Fruit fly (Drosophila melanogaster) whole organism, embryonic: ENCODE measurements around the gene CG13403.

ENCODE experiments used
- Antp ChIP-seq: fragments of 200-800 bp; sonication (Bioruptor generic); optimal IDR thresholded peaks from 3 replicates; lab custom pipeline; 2016; ENCODE audit warnings: missing biosample characterization, missing genetic modification characterization
- Asciz ChIP-seq: fragments of 200-800 bp; sonication (Bioruptor generic); optimal IDR thresholded peaks from 2 replicates; lab custom pipeline; 2017; ENCODE audit warnings: missing biosample characterization, mild to moderate bottlenecking, missing genetic modification characterization, missing genetic modification reagents
- CG10431 ChIP-seq: fragments of 200-800 bp; sonication (Bioruptor generic); optimal IDR thresholded peaks from 3 replicates; lab custom pipeline; 2018; ENCODE audit warnings: missing biosample characterization, mild to moderate bottlenecking, missing genetic modification characterization
- CG12744 ChIP-seq: fragments of 200-800 bp; sonication (Bioruptor generic); optimal IDR thresholded peaks from 2 replicates; lab custom pipeline; 2016; ENCODE audit warnings: missing biosample characterization, missing genetic modification characterization
- CG13296 ChIP-seq: fragments of 200-800 bp; sonication (Bioruptor generic); optimal IDR thresholded peaks from 3 replicates; lab custom pipeline; 2018; ENCODE audit warnings: missing biosample characterization, mild to moderate bottlenecking, missing genetic modification characterization
- CG14860 ChIP-seq: fragments of 200-800 bp; sonication (Bioruptor generic); IDR thresholded peaks from 3 replicates; pipeline ENCODE4 v1.3.6; 2022; ENCODE audit warnings: missing biosample characterization, missing genetic modification characterization; ENCODE audit not compliant: partially characterized antibody
- CG1529 ChIP-seq: fragments of 200-800 bp; sonication (Bioruptor generic); optimal IDR thresholded peaks from 3 replicates; lab custom pipeline; 2018; ENCODE audit warnings: missing biosample characterization, missing genetic modification characterization
- CG17912 ChIP-seq: fragments of 200-800 bp; sonication (Bioruptor generic); optimal IDR thresholded peaks from 2 replicates; lab custom pipeline; 2018; ENCODE audit warnings: missing biosample characterization, mild to moderate bottlenecking, missing genetic modification characterization
- CG1792 ChIP-seq: fragments of 200-800 bp; sonication (Bioruptor generic); optimal IDR thresholded peaks from 2 replicates; lab custom pipeline; 2016; ENCODE audit warnings: missing biosample characterization, missing genetic modification characterization
- CG30431 ChIP-seq: fragments of 200-800 bp; sonication (Bioruptor generic); optimal IDR thresholded peaks from 2 replicates; lab custom pipeline; 2017; ENCODE audit warnings: missing biosample characterization, missing genetic modification characterization
- CG31224 ChIP-seq: fragments of 200-800 bp; sonication (Bioruptor generic); IDR thresholded peaks from 2 replicates; pipeline ENCODE4 v1.3.6; 2022; ENCODE audit warnings: missing biosample characterization, missing genetic modification characterization
- CG3163 ChIP-seq: fragments of 200-800 bp; sonication (Bioruptor generic); optimal IDR thresholded peaks from 3 replicates; lab custom pipeline; 2016; ENCODE audit warnings: missing biosample characterization, missing genetic modification characterization
- CG3281 ChIP-seq: fragments of 200-800 bp; sonication (Bioruptor generic); optimal IDR thresholded peaks from 3 replicates; lab custom pipeline; 2017; ENCODE audit warnings: missing biosample characterization, mild to moderate bottlenecking, missing genetic modification characterization
- CG42726 ChIP-seq: fragments of 200-800 bp; sonication (Bioruptor generic); IDR thresholded peaks from 2 replicates; pipeline ENCODE4 v1.3.6; 2022; ENCODE audit warnings: missing biosample characterization, missing genetic modification characterization; ENCODE audit not compliant: partially characterized antibody
- CG4424 ChIP-seq: fragments of 200-800 bp; sonication (Bioruptor generic); optimal IDR thresholded peaks from 3 replicates; lab custom pipeline; 2016; ENCODE audit warnings: missing biosample characterization, missing genetic modification characterization
- CG7839 ChIP-seq: fragments of 200-800 bp; sonication (Bioruptor generic); optimal IDR thresholded peaks from 3 replicates; lab custom pipeline; 2018; ENCODE audit warnings: missing biosample characterization, mild to moderate bottlenecking, missing genetic modification characterization, moderate library complexity
- CHES-1-like ChIP-seq: fragments of 200-800 bp; sonication (Bioruptor generic); optimal IDR thresholded peaks from 2 replicates; lab custom pipeline; 2016; ENCODE audit warnings: missing biosample characterization, missing genetic modification characterization
- Camta ChIP-seq: fragments of 200-800 bp; sonication (Bioruptor generic); optimal IDR thresholded peaks from 2 replicates; lab custom pipeline; 2016; ENCODE audit warnings: missing biosample characterization, missing genetic modification characterization
- Dref ChIP-seq: fragments of 200-800 bp; sonication (Bioruptor generic); IDR thresholded peaks from 2 replicates; pipeline ENCODE4 v1.3.6; 2022; ENCODE audit warnings: missing biosample characterization, missing genetic modification characterization
- Ets97D ChIP-seq: fragments of 200-800 bp; sonication (Bioruptor generic); optimal IDR thresholded peaks from 3 replicates; lab custom pipeline; 2016; ENCODE audit warnings: missing biosample characterization, missing genetic modification characterization
- Hmr ChIP-seq: fragments of 200-800 bp; sonication (Bioruptor generic); optimal IDR thresholded peaks from 3 replicates; lab custom pipeline; 2017; ENCODE audit warnings: mild to moderate bottlenecking, missing biosample characterization, missing genetic modification reagents, missing genetic modification characterization
- Hr51 ChIP-seq, 2 experiments: fragments of 200-800 bp; sonication (Bioruptor generic); optimal IDR thresholded peaks; 2 replicates in 1 of 2; 3 replicates in 1 of 2; lab custom pipeline; 2016 to 2018; ENCODE audit warnings: missing biosample characterization in 2 of 2, missing genetic modification characterization in 2 of 2, mild to moderate bottlenecking in 1 of 2, moderate library complexity in 1 of 2
- Kr ChIP-seq: fragments of 200-800 bp; sonication (Bioruptor generic); optimal IDR thresholded peaks from 2 replicates; lab custom pipeline; 2017; ENCODE audit warnings: missing biosample characterization, mild to moderate bottlenecking, missing genetic modification characterization
- Lim3 ChIP-seq: fragments of 200-800 bp; sonication (Bioruptor generic); IDR thresholded peaks from 2 replicates; pipeline ENCODE4 v1.3.6; 2022; ENCODE audit warnings: missing biosample characterization, missing genetic modification characterization
- Mes4 ChIP-seq: fragments of 200-800 bp; sonication (Bioruptor generic); optimal IDR thresholded peaks from 2 replicates; lab custom pipeline; 2016; ENCODE audit warnings: missing biosample characterization, missing genetic modification characterization
- Oli ChIP-seq: fragments of 200-800 bp; sonication (Bioruptor generic); optimal IDR thresholded peaks from 2 replicates; lab custom pipeline; 2018; ENCODE audit warnings: missing biosample characterization, mild to moderate bottlenecking, missing genetic modification characterization, moderate library complexity
- Optix ChIP-seq: fragments of 200-800 bp; sonication (Bioruptor generic); IDR thresholded peaks from 3 replicates; pipeline ENCODE4 v1.3.6; 2022; ENCODE audit warnings: missing biosample characterization, missing genetic modification characterization
- Scr ChIP-seq: fragments of 200-800 bp; sonication (Bioruptor generic); IDR thresholded peaks from 2 replicates; pipeline ENCODE4 v1.3.6; 2022; ENCODE audit warnings: missing biosample characterization, missing genetic modification characterization; ENCODE audit not compliant: partially characterized antibody
- Sry-δ ChIP-seq: fragments of 200-800 bp; sonication (Bioruptor generic); optimal IDR thresholded peaks from 2 replicates; lab custom pipeline; 2016; ENCODE audit warnings: missing biosample characterization, missing genetic modification characterization
- amos ChIP-seq: fragments of 200-800 bp; sonication (Bioruptor generic); IDR thresholded peaks from 2 replicates; pipeline ENCODE4 v1.3.6; 2022; ENCODE audit warnings: missing biosample characterization, missing genetic modification characterization; ENCODE audit not compliant: partially characterized antibody
- caup ChIP-seq: fragments of 200-800 bp; sonication (Bioruptor generic); optimal IDR thresholded peaks from 3 replicates; lab custom pipeline; 2017; ENCODE audit warnings: missing biosample characterization, mild to moderate bottlenecking, missing genetic modification characterization, moderate library complexity; ENCODE audit not compliant: severe bottlenecking
- chif ChIP-seq, 2 experiments: fragments of 200-800 bp; sonication (Bioruptor generic); optimal IDR thresholded peaks; 3 replicates each; lab custom pipeline; 2016; ENCODE audit warnings: missing biosample characterization in 2 of 2, missing genetic modification characterization in 2 of 2
- chinmo ChIP-seq: fragments of 200-800 bp; sonication (Bioruptor generic); IDR thresholded peaks from 4 replicates; pipeline ENCODE4 v1.3.6; 2022; ENCODE audit warnings: missing biosample characterization, missing genetic modification characterization; ENCODE audit not compliant: partially characterized antibody
- cwo ChIP-seq: fragments of 200-800 bp; sonication (Bioruptor generic); optimal IDR thresholded peaks from 3 replicates; lab custom pipeline; 2017; ENCODE audit warnings: missing biosample characterization, missing genetic modification characterization, mild to moderate bottlenecking, moderate library complexity, missing genetic modification reagents
- da ChIP-seq: fragments of 200-800 bp; sonication (Bioruptor generic); optimal IDR thresholded peaks from 2 replicates; lab custom pipeline; 2016; ENCODE audit warnings: missing biosample characterization, missing genetic modification characterization
- danr ChIP-seq: fragments of 200-800 bp; sonication (Bioruptor generic); IDR thresholded peaks from 2 replicates; pipeline ENCODE4 v1.3.6; 2022; ENCODE audit warnings: missing biosample characterization, missing genetic modification characterization
- emc ChIP-seq: fragments of 200-800 bp; sonication (Bioruptor generic); optimal IDR thresholded peaks from 2 replicates; lab custom pipeline; 2016; ENCODE audit warnings: missing biosample characterization, missing genetic modification characterization
- ewg ChIP-seq: fragments of 200-800 bp; sonication (Bioruptor generic); optimal IDR thresholded peaks from 3 replicates; lab custom pipeline; 2017; ENCODE audit warnings: mild to moderate bottlenecking, missing biosample characterization, missing genetic modification reagents, missing genetic modification characterization
- exex ChIP-seq: fragments of 200-800 bp; sonication (Bioruptor generic); optimal IDR thresholded peaks from 4 replicates; lab custom pipeline; 2018; ENCODE audit warnings: missing biosample characterization, mild to moderate bottlenecking, missing genetic modification characterization, moderate library complexity
- grau ChIP-seq: fragments of 200-800 bp; optimal IDR thresholded peaks from 3 replicates; lab custom pipeline; 2019; ENCODE audit warnings: missing biosample characterization, mild to moderate bottlenecking, missing genetic modification characterization, moderate library complexity
- gt ChIP-seq: fragments of 200-800 bp; sonication (Bioruptor generic); IDR thresholded peaks from 2 replicates; pipeline ENCODE4 v1.3.6; 2022; ENCODE audit warnings: missing biosample characterization, missing genetic modification characterization
- knrl ChIP-seq: fragments of 200-800 bp; sonication (Bioruptor generic); IDR thresholded peaks from 3 replicates; pipeline ENCODE4 v1.3.6; 2022; ENCODE audit warnings: missing biosample characterization, missing genetic modification characterization; ENCODE audit not compliant: partially characterized antibody
- mld ChIP-seq: fragments of 200-800 bp; sonication (Bioruptor generic); IDR thresholded peaks from 3 replicates; pipeline ENCODE4 v1.3.6; 2022; ENCODE audit warnings: missing biosample characterization, missing genetic modification characterization; ENCODE audit not compliant: partially characterized antibody
- nerfin-1 ChIP-seq: fragments of 200-800 bp; sonication (Bioruptor generic); optimal IDR thresholded peaks from 3 replicates; lab custom pipeline; 2019; ENCODE audit warnings: missing biosample characterization, mild to moderate bottlenecking, missing genetic modification characterization, moderate library complexity
- pita ChIP-seq: fragments of 200-800 bp; sonication (Bioruptor generic); optimal IDR thresholded peaks from 2 replicates; lab custom pipeline; 2017; ENCODE audit warnings: missing biosample characterization, mild to moderate bottlenecking, missing genetic modification characterization
- prd ChIP-seq, 3 experiments: fragments of >200 bp in 2 of 3; fragments of 200-800 bp in 1 of 3; sonication (Bioruptor generic) in 1 of 3; optimal IDR thresholded peaks in 2 of 3; IDR thresholded peaks in 1 of 3; 2 replicates in 2 of 3; 3 replicates in 1 of 3; pipeline versions ENCODE4 v1.3.6 to Lab custom; 2017 to 2022; ENCODE audit warnings: missing biosample characterization in 1 of 3, missing genetic modification characterization in 1 of 3
- rib ChIP-seq: fragments of 200-800 bp; sonication (Bioruptor generic); IDR thresholded peaks from 2 replicates; pipeline ENCODE4 v1.3.6; 2022; ENCODE audit warnings: missing biosample characterization, missing genetic modification characterization
- sima ChIP-seq: fragments of 200-800 bp; sonication (Bioruptor generic); optimal IDR thresholded peaks from 2 replicates; lab custom pipeline; 2016; ENCODE audit warnings: missing biosample characterization, missing genetic modification characterization
- tx ChIP-seq: fragments of 200-800 bp; sonication (Bioruptor generic); optimal IDR thresholded peaks from 2 replicates; lab custom pipeline; 2016; ENCODE audit warnings: missing biosample characterization, missing genetic modification characterization
- zen ChIP-seq: fragments of 200-800 bp; sonication (Bioruptor generic); optimal IDR thresholded peaks from 3 replicates; lab custom pipeline; 2018; ENCODE audit warnings: missing biosample characterization, mild to moderate bottlenecking, missing genetic modification characterization, moderate library complexity

Gene CG13403

dm6 chrX:14226093-14226492 is 34.3 kb upstream of the CG13403 start, which contains the start of gene mRpL38 (continued):
- TF ChIP-seq CG3281 (GFP tag; lab: Kevin White, UChicago), result no peak
- TF ChIP-seq CG13296 (GFP tag; lab: Kevin White, UChicago), result no peak
- TF ChIP-seq nerfin-1 (tag; lab: Kevin White, UChicago), result peak; percentile 7
- no peak for TF ChIP-seq mld (GFP tag; lab: Robert Waterston, UW)
- 0 out of 4 replicates have a peak, but pooled peaks have one; percentile 9 for TF ChIP-seq chinmo
- TF ChIP-seq Dref (GFP tag; lab: Robert Waterston, UW), result peak; percentile 66
- TF ChIP-seq Optix (GFP tag; lab: Robert Waterston, UW), result no peak
- no peak for TF ChIP-seq Antp (GFP tag; lab: Kevin White, UChicago)
- TF ChIP-seq CG31224 (GFP tag; lab: Robert Waterston, UW), result no peak
- no peak for TF ChIP-seq ewg (GFP tag; lab: Kevin White, UChicago)
- TF ChIP-seq emc, result no peak
- TF ChIP-seq CG3163, result no peak
- no peak for TF ChIP-seq Lim3
- no peak for TF ChIP-seq gt (GFP tag; lab: Robert Waterston, UW)
- peak; percentile 17 for TF ChIP-seq Scr (GFP tag; lab: Robert Waterston, UW)
- TF ChIP-seq da (GFP tag; lab: Kevin White, UChicago), result no peak
- no peak for TF ChIP-seq rib (GFP tag; lab: Robert Waterston, UW)
- no peak for TF ChIP-seq Hr51 (GFP tag; optimal IDR thresholded peaks at IDR 0.05; lab: Kevin White, UChicago)
- TF ChIP-seq CG7839 (tag; lab: Kevin White, UChicago), result no peak
- no peak for TF ChIP-seq grau
- TF ChIP-seq amos (GFP tag; lab: Robert Waterston, UW), result no peak
- TF ChIP-seq CG4424 (GFP tag; lab: Kevin White, UChicago), result no peak
- TF ChIP-seq Asciz (GFP tag; lab: Kevin White, UChicago), result no peak
- no peak for TF ChIP-seq danr
- TF ChIP-seq Ets97D, result peak; percentile 18
- no peak for TF ChIP-seq Kr (GFP tag; lab: Kevin White, UChicago)
- no peak for TF ChIP-seq prd (optimal IDR thresholded peaks at IDR 0.05; lab: Kevin White, UChicago)
- TF ChIP-seq prd (GFP tag; IDR thresholded peaks at IDR 0.05; lab: Robert Waterston, UW), result no peak
- no peak for TF ChIP-seq tx (GFP tag; lab: Kevin White, UChicago)
- no peak for TF ChIP-seq CG14860 (GFP tag; lab: Robert Waterston, UW)
- no peak for TF ChIP-seq CG1792 (GFP tag; lab: Kevin White, UChicago)
- TF ChIP-seq CG17912 (GFP tag; lab: Kevin White, UChicago), result no peak
- TF ChIP-seq CG12744 (GFP tag; lab: Kevin White, UChicago), result no peak
- no peak for TF ChIP-seq pita (GFP tag; lab: Kevin White, UChicago)
- TF ChIP-seq CG30431 (GFP tag; lab: Kevin White, UChicago), result no peak
- no peak for TF ChIP-seq CG10431
- no peak for TF ChIP-seq exex (tag; lab: Kevin White, UChicago)
- 0 out of 2 replicates have a peak, but pooled peaks have one; percentile 26 for TF ChIP-seq CG42726 (GFP tag; lab: Robert Waterston, UW)
- TF ChIP-seq caup, result no peak
- no peak for TF ChIP-seq zen
- no peak for TF ChIP-seq CG1529 (GFP tag; lab: Kevin White, UChicago)
- no peak for TF ChIP-seq Hmr (GFP tag; lab: Kevin White, UChicago)
- TF ChIP-seq Sry-δ (GFP tag; lab: Kevin White, UChicago), result peak; percentile 12
- TF ChIP-seq Mes4 (GFP tag; lab: Kevin White, UChicago), result no peak
- TF ChIP-seq cwo (GFP tag; lab: Kevin White, UChicago), result no peak
- no peak for TF ChIP-seq Camta
- no peak for TF ChIP-seq knrl (GFP tag; lab: Robert Waterston, UW)
- TF ChIP-seq Oli (tag; lab: Kevin White, UChicago), result no peak
- TF ChIP-seq sima (GFP tag; lab: Kevin White, UChicago), result no peak
- no peak for TF ChIP-seq chif (GFP tag; optimal IDR thresholded peaks at IDR 0.05; lab: Kevin White, UChicago)
- no peak for TF ChIP-seq CHES-1-like (GFP tag; lab: Kevin White, UChicago)
